Fruit fly (Drosophila melanogaster): Measurements from ENCODE around the gene CG46280.

The CG46280 gene

DNA sequence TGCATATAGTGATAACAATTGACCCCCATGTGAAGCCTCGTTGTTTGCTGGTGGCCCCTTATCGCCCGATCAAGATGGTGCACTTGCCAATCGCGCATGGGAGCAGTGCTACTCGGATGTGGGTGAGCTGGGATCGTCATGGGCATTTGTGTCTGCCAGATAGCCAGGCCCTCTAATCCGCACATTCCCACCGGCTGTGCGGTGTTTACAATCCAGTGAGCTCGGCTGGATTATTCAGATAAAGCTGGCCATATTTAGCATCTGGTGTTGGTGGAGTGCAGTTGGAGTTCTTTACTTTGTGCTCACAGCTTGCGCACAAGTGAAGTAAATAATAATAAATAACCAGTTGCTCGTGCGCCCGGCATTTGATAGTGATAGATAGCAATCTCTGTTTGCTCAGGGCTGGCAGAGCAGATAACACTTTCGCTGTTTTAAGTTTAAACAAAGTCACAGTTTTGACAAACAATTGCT, 2.6 kb upstream of the CG46280 start (continued):
- TF ChIP-seq CG17361 (GFP tag; IDR thresholded peaks at IDR 0.05) = no peak
- no peak for TF ChIP-seq Hr3 (GFP tag; optimal IDR thresholded peaks at IDR 0.05)
- TF ChIP-seq sima (GFP tag; optimal IDR thresholded peaks at IDR 0.05) = no peak
- TF ChIP-seq CG17385 (GFP tag; optimal IDR thresholded peaks at IDR 0.05) = peak; percentile 9
- peak; percentile 23 for TF ChIP-seq CG33213 (GFP tag; optimal IDR thresholded peaks at IDR 0.05)
- TF ChIP-seq CG32532 (GFP tag; IDR thresholded peaks at IDR 0.05) = no peak
- TF ChIP-seq CG16863 (GFP tag; optimal IDR thresholded peaks at IDR 0.05) = no peak
- TF ChIP-seq inv (GFP tag; IDR thresholded peaks at IDR 0.05; ENCODE audit: partially characterized antibody) = no peak
- TF ChIP-seq CG2889 (GFP tag; IDR thresholded peaks at IDR 0.05) = no peak
- TF ChIP-seq Xrp1 (GFP tag; IDR thresholded peaks at IDR 0.05) = no peak; the same call in 1 of the 2 replicates
- no peak for TF ChIP-seq insv (GFP tag; optimal IDR thresholded peaks at IDR 0.05)
- TF ChIP-seq chif (GFP tag; optimal IDR thresholded peaks at IDR 0.05) = no peak
- TF ChIP-seq CG15514 (GFP tag; optimal IDR thresholded peaks at IDR 0.05) = peak; percentile 61
- TF ChIP-seq CG10431 (GFP tag; optimal IDR thresholded peaks at IDR 0.05) = no peak
- TF ChIP-seq twi (tag; optimal IDR thresholded peaks at IDR 0.05) = peak; percentile 67
- no peak for TF ChIP-seq CG42726 (GFP tag; IDR thresholded peaks at IDR 0.05; ENCODE audit: partially characterized antibody)
- TF ChIP-seq CG12155 (GFP tag; optimal IDR thresholded peaks at IDR 0.05) = no peak
- TF ChIP-seq vvl (GFP tag; IDR thresholded peaks at IDR 0.05) = 0 out of 2 replicates have a peak, but pooled peaks have one; percentile 39
- TF ChIP-seq pb (GFP tag; optimal IDR thresholded peaks at IDR 0.05) = no peak
- TF ChIP-seq maf-S (GFP tag; optimal IDR thresholded peaks at IDR 0.05) = no peak
- TF ChIP-seq fd3F (GFP tag; optimal IDR thresholded peaks at IDR 0.05) = no peak
- TF ChIP-seq salm (tag; optimal IDR thresholded peaks at IDR 0.05) = peak; percentile 26
- no peak for TF ChIP-seq CG13296 (GFP tag; optimal IDR thresholded peaks at IDR 0.05)
- TF ChIP-seq CG14667 (GFP tag; IDR thresholded peaks at IDR 0.05) = no peak
- TF ChIP-seq oc (tag; optimal IDR thresholded peaks at IDR 0.05) = no peak
- TF ChIP-seq cwo (GFP tag; optimal IDR thresholded peaks at IDR 0.05) = peak; percentile 73
- no peak for TF ChIP-seq trh (GFP tag; optimal IDR thresholded peaks at IDR 0.05)
- TF ChIP-seq Atf3 (GFP tag; optimal IDR thresholded peaks at IDR 0.05) = no peak
- TF ChIP-seq CG16813 (GFP tag; IDR thresholded peaks at IDR 0.05; ENCODE audit: partially characterized antibody) = 0 out of 3 replicates have a peak, but pooled peaks have one; percentile 11
- TF ChIP-seq Hand (GFP tag; optimal IDR thresholded peaks at IDR 0.05) = no peak
- no peak for TF ChIP-seq NC2β (GFP tag; optimal IDR thresholded peaks at IDR 0.05)
- TF ChIP-seq CG10147 (GFP tag; optimal IDR thresholded peaks at IDR 0.05) = no peak
- no peak for TF ChIP-seq CHES-1-like (GFP tag; optimal IDR thresholded peaks at IDR 0.05)
- TF ChIP-seq Rx (GFP tag; IDR thresholded peaks at IDR 0.05) = no peak
- no peak for TF ChIP-seq HmgZ (tag; optimal IDR thresholded peaks at IDR 0.05)
- TF ChIP-seq repo (GFP tag; optimal IDR thresholded peaks at IDR 0.05) = no peak
- no peak for TF ChIP-seq CG1602 (GFP tag; optimal IDR thresholded peaks at IDR 0.05)
- no peak for TF ChIP-seq h (optimal IDR thresholded peaks at IDR 0.05)
- no peak for TF ChIP-seq lmd (GFP tag; IDR thresholded peaks at IDR 0.05)
- no peak for TF ChIP-seq sqz (GFP tag; optimal IDR thresholded peaks at IDR 0.05)
- no peak for TF ChIP-seq slbo (GFP tag; IDR thresholded peaks at IDR 0.05)
- TF ChIP-seq mam (GFP tag; optimal IDR thresholded peaks at IDR 0.05) = no peak
- no peak for TF ChIP-seq Ssrp (tag; optimal IDR thresholded peaks at IDR 0.05)
- no peak for TF ChIP-seq pita (GFP tag; optimal IDR thresholded peaks at IDR 0.05)
- TF ChIP-seq sd (tag; optimal IDR thresholded peaks at IDR 0.05) = peak; percentile 23
- no peak for TF ChIP-seq CG16815 (GFP tag; optimal IDR thresholded peaks at IDR 0.05)
- no peak for TF ChIP-seq dimm (GFP tag; IDR thresholded peaks at IDR 0.05)
- no peak for TF ChIP-seq dati (GFP tag; IDR thresholded peaks at IDR 0.05)
- TF ChIP-seq dmrt99B (tag; optimal IDR thresholded peaks at IDR 0.05) = no peak
- TF ChIP-seq sna (GFP tag; IDR thresholded peaks at IDR 0.05; ENCODE audit: partially characterized antibody) = no peak
- no peak for TF ChIP-seq CG8281 (tag; optimal IDR thresholded peaks at IDR 0.05)
- TF ChIP-seq CG17186 (GFP tag; optimal IDR thresholded peaks at IDR 0.05) = peak; percentile 59

Measured in whole organism, embryonic.